Worm (Caenorhabditis elegans): ENCODE data around the gene srbc-78.

DNA sequence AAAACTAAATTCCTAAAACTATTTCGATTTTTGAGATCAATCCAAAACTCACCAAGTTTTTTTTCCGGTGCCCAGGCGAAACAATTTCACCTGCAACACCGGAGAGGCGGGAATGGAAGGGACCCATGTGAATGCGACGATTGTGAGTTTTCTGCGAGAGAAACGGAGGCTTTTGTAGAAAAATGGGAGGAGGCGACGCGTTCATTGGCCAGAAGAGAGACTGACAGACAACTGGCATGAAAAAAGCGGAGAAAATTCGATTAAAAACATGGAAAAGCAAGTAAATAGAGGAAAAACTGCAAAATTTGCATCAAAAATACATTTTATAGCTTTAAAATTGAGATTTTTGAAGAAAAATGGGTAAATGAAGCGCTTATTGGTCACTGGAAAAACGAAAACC, 13.2 kb downstream of the srbc-78 start, which contains the start of gene B0250.7:
- no peak for TF ChIP-seq him-1 (tag; optimal IDR thresholded peaks at IDR 0.05)
- TF ChIP-seq dao-5 (tag; optimal IDR thresholded peaks at IDR 0.05), result no peak

All from whole organism, L4/young adult.